Fruit fly (Drosophila melanogaster) whole organism, pupa: ENCODE measurements around the gene CG6225.

Experiments used
- CG17806 ChIP-seq: fragments of 200-800 bp; sonication (Bioruptor generic); optimal IDR thresholded peaks from 2 replicates; lab custom pipeline; 2018; ENCODE audit warnings: missing biosample characterization, mild to moderate bottlenecking, missing genetic modification characterization, moderate library complexity
- CG34367 ChIP-seq: fragments of 200-800 bp; sonication (Bioruptor generic); optimal IDR thresholded peaks from 2 replicates; lab custom pipeline; 2018; ENCODE audit warnings: missing biosample characterization, mild to moderate bottlenecking, missing genetic modification characterization
- CG4496 ChIP-seq: fragments of 200-800 bp; sonication (Bioruptor generic); IDR thresholded peaks from 3 replicates; pipeline ENCODE4 v1.3.6; 2022; ENCODE audit warnings: missing biosample characterization, missing genetic modification characterization
- CG8301 ChIP-seq: fragments of 200-800 bp; sonication (Bioruptor generic); optimal IDR thresholded peaks from 2 replicates; lab custom pipeline; 2018; ENCODE audit warnings: missing biosample characterization, mild to moderate bottlenecking, missing genetic modification characterization
- CG9948 ChIP-seq: fragments of 200-800 bp; sonication (Bioruptor generic); optimal IDR thresholded peaks from 2 replicates; lab custom pipeline; 2018; ENCODE audit warnings: missing biosample characterization, mild to moderate bottlenecking, missing genetic modification characterization, moderate library complexity
- D1 ChIP-seq: fragments of 200-800 bp; sonication (Bioruptor generic); optimal IDR thresholded peaks from 2 replicates; lab custom pipeline; 2018; ENCODE audit warnings: missing biosample characterization, mild to moderate bottlenecking, missing genetic modification characterization, moderate library complexity
- Pif1A ChIP-seq: fragments of 200-800 bp; sonication (Bioruptor generic); optimal IDR thresholded peaks from 3 replicates; lab custom pipeline; 2016; ENCODE audit warnings: missing biosample characterization, missing genetic modification characterization
- fd96Ca ChIP-seq: fragments of 200-800 bp; sonication (Bioruptor generic); IDR thresholded peaks from 3 replicates; pipeline ENCODE4 v1.3.6; 2022; ENCODE audit warnings: missing biosample characterization, missing genetic modification characterization
- rn ChIP-seq: fragments of 200-800 bp; sonication (Bioruptor generic); IDR thresholded peaks from 2 replicates; pipeline ENCODE4 v1.3.6; 2022; ENCODE audit warnings: missing biosample characterization, missing genetic modification characterization

DNA sequence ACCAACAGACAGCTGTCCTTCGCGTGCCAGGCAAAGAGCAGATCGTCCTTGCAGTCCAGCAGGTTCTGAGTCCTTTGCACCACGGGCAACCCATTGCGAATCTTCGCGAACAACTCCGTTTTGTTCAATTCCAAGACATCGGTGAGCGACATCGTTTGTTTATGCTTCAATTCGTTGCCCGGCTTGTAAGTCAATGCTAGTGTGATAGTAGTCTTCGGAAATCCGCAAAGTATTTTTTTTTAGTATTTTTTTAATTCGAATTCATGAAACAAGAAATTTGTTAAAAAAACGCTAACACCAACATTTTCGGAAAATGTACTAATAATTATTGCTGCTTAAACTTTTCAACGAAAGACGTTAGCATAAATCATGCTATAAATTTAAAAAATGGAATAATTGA lies 24.5 kb downstream of the CG6225 start, which contains the start of gene mbo:
- TF ChIP-seq fd96Ca (no peak), D1 (tag; lab: Kevin White, UChicago) (no peak), CG34367 (tag; lab: Kevin White, UChicago) (no peak), CG4496 (GFP tag; lab: Robert Waterston, UW) (no peak), CG9948 (tag; lab: Kevin White, UChicago) (no peak), CG8301 (no peak), rn (GFP tag; lab: Robert Waterston, UW) (no peak), Pif1A (GFP tag; lab: Kevin White, UChicago) (no peak), CG17806 (tag; lab: Kevin White, UChicago) (no peak)
